Worm (Caenorhabditis elegans): Measurements from ENCODE around the gene T26C11.4.

Gene T26C11.4

ce11 chrX:1880665-1881064, 35.3 kb upstream of the T26C11.4 start:
- TF ChIP-seq unc-55 (GFP tag; optimal IDR thresholded peaks at IDR 0.05) = peak; percentile 71
- no peak for TF ChIP-seq ama-1 (optimal IDR thresholded peaks at IDR 0.05)
- peak; percentile 6 for TF ChIP-seq egl-27 (tag; optimal IDR thresholded peaks at IDR 0.05)
- peak; percentile 42 for TF ChIP-seq fos-1 (tag; optimal IDR thresholded peaks at IDR 0.05)
- no peak for TF ChIP-seq nhr-11 (tag; optimal IDR thresholded peaks at IDR 0.05)
- TF ChIP-seq nhr-10 (tag; optimal IDR thresholded peaks at IDR 0.05) = no peak
- peak; percentile 50 to 79 for TF ChIP-seq lsy-2 (tag; optimal IDR thresholded peaks at IDR 0.05)
- TF ChIP-seq elt-3 (tag; optimal IDR thresholded peaks at IDR 0.05) = no peak
- peak; percentile 56 for TF ChIP-seq lin-13 (GFP tag; optimal IDR thresholded peaks at IDR 0.05)
- TF ChIP-seq alr-1 (tag; optimal IDR thresholded peaks at IDR 0.05) = no peak
- TF ChIP-seq skn-1 (tag; optimal IDR thresholded peaks at IDR 0.05) = no peak
- TF ChIP-seq unc-39 (tag; optimal IDR thresholded peaks at IDR 0.05) = no peak
- peak; percentile 33 for TF ChIP-seq nhr-21 (tag; optimal IDR thresholded peaks at IDR 0.05)
- no peak for TF ChIP-seq mab-5 (tag; optimal IDR thresholded peaks at IDR 0.05)
- TF ChIP-seq lin-39 (tag; optimal IDR thresholded peaks at IDR 0.05) = no peak
- peak; percentile 49 for TF ChIP-seq lin-11 (tag; optimal IDR thresholded peaks at IDR 0.05)
- no peak for TF ChIP-seq zag-1 (tag; optimal IDR thresholded peaks at IDR 0.05)
- peak; percentile 58 for TF ChIP-seq gmeb-1 (tag; optimal IDR thresholded peaks at IDR 0.05)
- TF ChIP-seq F13H6.1 (tag; optimal IDR thresholded peaks at IDR 0.05) = peak; percentile 49
- no peak for TF ChIP-seq elt-1 (tag; optimal IDR thresholded peaks at IDR 0.05)
- no peak for TF ChIP-seq ztf-1 (GFP tag; conservative IDR thresholded peaks at IDR 0.05)
- no peak for TF ChIP-seq ZK546.5 (tag; optimal IDR thresholded peaks at IDR 0.05)
- TF ChIP-seq ceh-82 (tag; optimal IDR thresholded peaks at IDR 0.05) = peak; percentile 5
- TF ChIP-seq sma-3 (GFP tag; optimal IDR thresholded peaks at IDR 0.05) = peak; percentile 43
- peak; percentile 76 for TF ChIP-seq sma-9 (GFP tag; optimal IDR thresholded peaks at IDR 0.05)
- no peak for TF ChIP-seq sma-9 (tag; optimal IDR thresholded peaks at IDR 0.05)
- peak; percentile 36 for TF ChIP-seq crh-2 (tag; optimal IDR thresholded peaks at IDR 0.05)
- TF ChIP-seq nhr-237 (tag; optimal IDR thresholded peaks at IDR 0.05) = no peak
- peak; percentile 14 for TF ChIP-seq Y55F3AM.14 (GFP tag; optimal IDR thresholded peaks at IDR 0.05)
- peak; percentile 74 for TF ChIP-seq nhr-129 (tag; optimal IDR thresholded peaks at IDR 0.05)
- peak; percentile 49 for TF ChIP-seq ceh-16 (tag; optimal IDR thresholded peaks at IDR 0.05)
- no peak for TF ChIP-seq nhr-23 (tag; optimal IDR thresholded peaks at IDR 0.05)
- TF ChIP-seq ztf-4 (tag; optimal IDR thresholded peaks at IDR 0.05) = no peak
- peak; percentile 38 for TF ChIP-seq C34F6.9 (tag; optimal IDR thresholded peaks at IDR 0.05)
- TF ChIP-seq mdl-1 (tag; optimal IDR thresholded peaks at IDR 0.05) = peak in 1 of 2 experiments; percentile 21
- TF ChIP-seq snpc-4 (tag; optimal IDR thresholded peaks at IDR 0.05) = peak; percentile 32

ce11 chrX:1870991-1871390, 25.6 kb upstream of the T26C11.4 start:
- TF ChIP-seq unc-55 (GFP tag; optimal IDR thresholded peaks at IDR 0.05) (peak; percentile 22), nhr-129 (tag; optimal IDR thresholded peaks at IDR 0.05) (peak; percentile 19), lsy-2 (tag; optimal IDR thresholded peaks at IDR 0.05) (peak; percentile 55 to 74), nhr-237 (tag; optimal IDR thresholded peaks at IDR 0.05) (no peak)

- TF ChIP-seq aly-2 (tag; optimal IDR thresholded peaks at IDR 0.05) (no peak), nhr-25 (tag; optimal IDR thresholded peaks at IDR 0.05) (no peak), Y55F3AM.14 (GFP tag; optimal IDR thresholded peaks at IDR 0.05) (no peak), lsy-2 (tag; optimal IDR thresholded peaks at IDR 0.05) (no peak), mbf-1 (tag; optimal IDR thresholded peaks at IDR 0.05) (no peak), peb-1 (tag; optimal IDR thresholded peaks at IDR 0.05) (no peak), zag-1 (tag; optimal IDR thresholded peaks at IDR 0.05) (no peak), sem-4 (tag; optimal IDR thresholded peaks at IDR 0.05) (no peak), sma-3 (GFP tag; optimal IDR thresholded peaks at IDR 0.05) (no peak), ceh-16 (tag; optimal IDR thresholded peaks at IDR 0.05) (no peak), elt-3 (tag; optimal IDR thresholded peaks at IDR 0.05) (no peak), dmd-4 (tag; optimal IDR thresholded peaks at IDR 0.05) (no peak), F13H6.1 (tag; optimal IDR thresholded peaks at IDR 0.05) (no peak), nhr-21 (tag; optimal IDR thresholded peaks at IDR 0.05) (no peak)
Observed at ce11 chrX:1864946-1865345, 19.6 kb upstream of the T26C11.4 start, which contains the start of gene tbx-41. Gene tbx-41 (plus strand): TSS chrX:1865246.

All from whole organism, L2 larva.